Fruit fly (Drosophila melanogaster): ENCODE measurements around the gene Cph.

Gene Cph

dm6 chrX:7120168-7120567 is 17.4 kb upstream of the Cph start (continued):
- no peak for TF ChIP-seq CG1832 (GFP tag; optimal IDR thresholded peaks at IDR 0.05)
- TF ChIP-seq Drgx (GFP tag; IDR thresholded peaks at IDR 0.05), result no peak
- peak; percentile 2 for TF ChIP-seq CG12071 (GFP tag; optimal IDR thresholded peaks at IDR 0.05)
- no peak for TF ChIP-seq fru (optimal IDR thresholded peaks at IDR 0.05)
- TF ChIP-seq sc (optimal IDR thresholded peaks at IDR 0.05), result no peak
- TF ChIP-seq sc (GFP tag; optimal IDR thresholded peaks at IDR 0.05), result no peak
- TF ChIP-seq CG14014 (GFP tag; IDR thresholded peaks at IDR 0.05), result peak; percentile 58; the same call in 1 of the 2 replicates
- TF ChIP-seq gsb-n (tag; optimal IDR thresholded peaks at IDR 0.05), result no peak
- no peak for TF ChIP-seq abd-A (tag; optimal IDR thresholded peaks at IDR 0.05)
- peak; percentile 43; the same call in 1 of the 2 replicates for TF ChIP-seq Rfx (GFP tag; IDR thresholded peaks at IDR 0.05)
- no peak for TF ChIP-seq CG8281 (tag; optimal IDR thresholded peaks at IDR 0.05)
- no peak for TF ChIP-seq bcd (GFP tag; optimal IDR thresholded peaks at IDR 0.05)
- TF ChIP-seq vfl (GFP tag; optimal IDR thresholded peaks at IDR 0.05), result no peak
- TF ChIP-seq zfh1 (GFP tag; IDR thresholded peaks at IDR 0.05), result 0 out of 3 replicates have a peak, but pooled peaks have one; percentile 45
- TF ChIP-seq Hr78 (GFP tag; optimal IDR thresholded peaks at IDR 0.05), result no peak
- TF ChIP-seq ems (GFP tag; optimal IDR thresholded peaks at IDR 0.05), result no peak
- TF ChIP-seq HmgD (GFP tag; optimal IDR thresholded peaks at IDR 0.05), result no peak
- TF ChIP-seq Mes4 (GFP tag; optimal IDR thresholded peaks at IDR 0.05), result no peak
- peak; percentile 29; the same call in 1 of the 2 replicates for TF ChIP-seq Ada2b (GFP tag; IDR thresholded peaks at IDR 0.05)
- no peak for TF ChIP-seq prd (optimal IDR thresholded peaks at IDR 0.05)
- peak; percentile 58 for TF ChIP-seq prd (GFP tag; IDR thresholded peaks at IDR 0.05)
- peak; percentile 4 for TF ChIP-seq Ssrp (tag; optimal IDR thresholded peaks at IDR 0.05)
- TF ChIP-seq CG6689 (GFP tag; IDR thresholded peaks at IDR 0.05), result 0 out of 2 replicates have a peak, but pooled peaks have one; percentile 32
- TF ChIP-seq CG1233 (GFP tag; optimal IDR thresholded peaks at IDR 0.05), result no peak
- no peak for TF ChIP-seq HmgZ (tag; optimal IDR thresholded peaks at IDR 0.05)
- TF ChIP-seq pum (GFP tag; optimal IDR thresholded peaks at IDR 0.05), result peak; percentile 12
- no peak for TF ChIP-seq CG15514 (GFP tag; optimal IDR thresholded peaks at IDR 0.05)
- TF ChIP-seq en (GFP tag; optimal IDR thresholded peaks at IDR 0.05), result no peak
- TF ChIP-seq tup (GFP tag; optimal IDR thresholded peaks at IDR 0.05), result no peak
- 0 out of 2 replicates have a peak, but pooled peaks have one; percentile 23 for TF ChIP-seq CG17328 (GFP tag; IDR thresholded peaks at IDR 0.05)
- no peak for TF ChIP-seq CG6654 (GFP tag; optimal IDR thresholded peaks at IDR 0.05)
- TF ChIP-seq CG18599 (GFP tag; optimal IDR thresholded peaks at IDR 0.05), result peak; percentile 64
- TF ChIP-seq row (GFP tag; IDR thresholded peaks at IDR 0.05), result peak; percentile 52
- peak in 1 of 2 experiments; percentile 10 for TF ChIP-seq Hr51 (GFP tag; optimal IDR thresholded peaks at IDR 0.05)
- no peak for TF ChIP-seq sens-2 (GFP tag; IDR thresholded peaks at IDR 0.05)
- TF ChIP-seq slbo (GFP tag; IDR thresholded peaks at IDR 0.05), result peak; percentile 30; the same call in 1 of the 2 replicates
- TF ChIP-seq Blimp-1 (GFP tag; optimal IDR thresholded peaks at IDR 0.05), result no peak
- TF ChIP-seq CG13894 (tag; optimal IDR thresholded peaks at IDR 0.05), result peak; percentile 26
- no peak for TF ChIP-seq CG9876 (GFP tag; optimal IDR thresholded peaks at IDR 0.05)
- TF ChIP-seq CG10543 (GFP tag; optimal IDR thresholded peaks at IDR 0.05), result no peak
- no peak for TF ChIP-seq oc (tag; optimal IDR thresholded peaks at IDR 0.05)

- TF ChIP-seq CG10979 (tag; optimal IDR thresholded peaks at IDR 0.05) (peak; percentile 42), bigmax (GFP tag; optimal IDR thresholded peaks at IDR 0.05) (no peak), dati (GFP tag; IDR thresholded peaks at IDR 0.05) (no peak), CG6689 (GFP tag; IDR thresholded peaks at IDR 0.05) (no peak), pros (GFP tag; optimal IDR thresholded peaks at IDR 0.05) (no peak), Deaf1 (tag; optimal IDR thresholded peaks at IDR 0.05) (no peak), ATbp (GFP tag; optimal IDR thresholded peaks at IDR 0.05) (no peak), CoRest (tag; optimal IDR thresholded peaks at IDR 0.05) (no peak), CG15601 (tag; optimal IDR thresholded peaks at IDR 0.05) (no peak), CHES-1-like (GFP tag; optimal IDR thresholded peaks at IDR 0.05) (no peak), CG11247 (GFP tag; IDR thresholded peaks at IDR 0.05) (no peak), Trl (optimal IDR thresholded peaks at IDR 0.05) (no peak), Trl (GFP tag; optimal IDR thresholded peaks at IDR 0.05) (no peak), btn (GFP tag; optimal IDR thresholded peaks at IDR 0.05) (no peak)
These were observed 15.5 kb upstream of the Cph start for dm6 chrX:7122002-7122401.
